Worm (Caenorhabditis elegans) whole organism, L4 larva: ENCODE data around the gene tre-5.

ENCODE experiments used
- Y105C5A.15 ChIP-seq: fragments of 200-800 bp; sonication (Bioruptor generic); IDR thresholded peaks from 2 replicates; pipeline ENCODE4 v1.3.6; 2022; ENCODE audit warnings: missing genetic modification characterization, missing compliant biosample characterization
- dpl-1 ChIP-seq: fragments of 150-350 bp; optimal IDR thresholded peaks from 2 replicates; lab custom pipeline; 2014; ENCODE audit warnings: missing biosample characterization, missing genetic modification reagents, missing genetic modification characterization
- duxl-1 ChIP-seq: sonication (generic microtip); optimal IDR thresholded peaks from 2 replicates; lab custom pipeline; 2016; ENCODE audit warnings: mild to moderate bottlenecking, missing genetic modification characterization, moderate library complexity, missing compliant biosample characterization; ENCODE audit not compliant: poor library complexity
- dve-1 ChIP-seq: sonication (generic microtip); optimal IDR thresholded peaks from 2 replicates; lab custom pipeline; 2017; ENCODE audit warnings: antibody characterized with exemption, mild to moderate bottlenecking, missing genetic modification characterization, missing compliant biosample characterization; ENCODE audit not compliant: insufficient read depth
- egl-27 ChIP-seq: sonication (generic microtip); optimal IDR thresholded peaks from 3 replicates; lab custom pipeline; 2017; ENCODE audit warnings: missing biosample characterization, missing genetic modification reagents, missing genetic modification characterization
- nhr-11 ChIP-seq: fragments of 150-350 bp; optimal IDR thresholded peaks from 2 replicates; lab custom pipeline; 2014; ENCODE audit warnings: missing biosample characterization, missing genetic modification characterization
- nhr-6 ChIP-seq: fragments of 150-350 bp; optimal IDR thresholded peaks from 2 replicates; lab custom pipeline; 2014; ENCODE audit warnings: missing biosample characterization, missing genetic modification characterization
- ztf-11 ChIP-seq: fragments of 150-350 bp; optimal IDR thresholded peaks from 2 replicates; lab custom pipeline; 2014; ENCODE audit warnings: missing biosample characterization, missing genetic modification characterization

- TF ChIP-seq nhr-11 (tag; lab: Kevin White, UChicago) (no peak), egl-27 (tag; lab: Kevin White, UChicago) (no peak), dve-1 (tag; lab: Kevin White, UChicago) (no peak), duxl-1 (tag; lab: Kevin White, UChicago) (no peak), Y105C5A.15 (GFP tag; lab: Robert Waterston, UW) (no peak), dpl-1 (GFP tag; lab: Kevin White, UChicago) (no peak), ztf-11 (no peak), nhr-6 (no peak)
Measured at ce11 chrII:51352-51751, 3.8 kb downstream of the tre-5 start, which contains the start of gene sptl-1.
